Fruit fly (Drosophila melanogaster): ENCODE results near the gene Arl1.
A peak's percentile ranks its signal among the peaks of the same experiment; 100 is the strongest.

Arl1 gene

dm6 chr3L:16004401-16005237, 21.7 kb downstream of the Arl1 start, which contains the start of the genes hzg and mRpS31 (continued):
- no peak for TF ChIP-seq sna (GFP tag; IDR thresholded peaks at IDR 0.05; ENCODE audit: partially characterized antibody)
- TF ChIP-seq CG16813 (GFP tag; IDR thresholded peaks at IDR 0.05; ENCODE audit: partially characterized antibody): no peak
- TF ChIP-seq otp (GFP tag; IDR thresholded peaks at IDR 0.05): no peak
- TF ChIP-seq CG14965 (GFP tag; optimal IDR thresholded peaks at IDR 0.05; ENCODE audit: borderline replicate concordance): no peak
- TF ChIP-seq CG6689 (GFP tag; IDR thresholded peaks at IDR 0.05): 0 out of 2 replicates have a peak, but pooled peaks have one; percentile 31
- no peak for TF ChIP-seq CG11398 (GFP tag; optimal IDR thresholded peaks at IDR 0.05)
- no peak for TF ChIP-seq CG12104 (GFP tag; optimal IDR thresholded peaks at IDR 0.05)
- TF ChIP-seq lola (GFP tag; optimal IDR thresholded peaks at IDR 0.05): peak in 1 of 3 experiments; percentile 53
- peak; percentile 5 for TF ChIP-seq zf30C (GFP tag; optimal IDR thresholded peaks at IDR 0.05)
- no peak for TF ChIP-seq fru (optimal IDR thresholded peaks at IDR 0.05)
- no peak for TF ChIP-seq CG7271 (tag; optimal IDR thresholded peaks at IDR 0.05)
- no peak for TF ChIP-seq crp (GFP tag; optimal IDR thresholded peaks at IDR 0.05)
- TF ChIP-seq vvl (GFP tag; IDR thresholded peaks at IDR 0.05): peak; percentile 54; the same call in 1 of the 2 replicates
- TF ChIP-seq CG4282 (GFP tag; optimal IDR thresholded peaks at IDR 0.05): no peak
- peak; percentile 55 to 81 for TF ChIP-seq bsh (GFP tag; optimal IDR thresholded peaks at IDR 0.05)
- peak; percentile 41; the same call in 1 of the 2 replicates for TF ChIP-seq sob (GFP tag; IDR thresholded peaks at IDR 0.05)
- peak; percentile 52 for TF ChIP-seq CG15696 (tag; optimal IDR thresholded peaks at IDR 0.05)
- TF ChIP-seq CG31388 (GFP tag; optimal IDR thresholded peaks at IDR 0.05): no peak
- TF ChIP-seq CG14014 (GFP tag; IDR thresholded peaks at IDR 0.05): no peak
- TF ChIP-seq CG17912 (GFP tag; optimal IDR thresholded peaks at IDR 0.05): no peak
- TF ChIP-seq her (GFP tag; optimal IDR thresholded peaks at IDR 0.05): no peak
- TF ChIP-seq Antp (GFP tag; optimal IDR thresholded peaks at IDR 0.05): peak; percentile 44
- no peak for TF ChIP-seq ap (GFP tag; IDR thresholded peaks at IDR 0.05)
- TF ChIP-seq zfh1 (GFP tag; IDR thresholded peaks at IDR 0.05): peak; percentile 39; the same call in 1 of the 3 replicates
- TF ChIP-seq CG6175 (GFP tag; IDR thresholded peaks at IDR 0.05): no peak
- no peak for TF ChIP-seq btn (GFP tag; optimal IDR thresholded peaks at IDR 0.05)
- TF ChIP-seq CG9797 (GFP tag; optimal IDR thresholded peaks at IDR 0.05): peak; percentile 82
- TF ChIP-seq Fer1 (GFP tag; optimal IDR thresholded peaks at IDR 0.05): no peak
- TF ChIP-seq lbe (GFP tag; optimal IDR thresholded peaks at IDR 0.05): no peak
- TF ChIP-seq CG13296 (GFP tag; optimal IDR thresholded peaks at IDR 0.05): no peak
- TF ChIP-seq ci (GFP tag; IDR thresholded peaks at IDR 0.05): no peak
- no peak for TF ChIP-seq CG1647 (GFP tag; optimal IDR thresholded peaks at IDR 0.05)
- TF ChIP-seq stwl (tag; optimal IDR thresholded peaks at IDR 0.05): peak; percentile 37
- TF ChIP-seq CG10147 (GFP tag; optimal IDR thresholded peaks at IDR 0.05): peak; percentile 65
- 0 out of 2 replicates have a peak, but pooled peaks have one; percentile 7 for TF ChIP-seq Nf-YA (GFP tag; IDR thresholded peaks at IDR 0.05)
- TF ChIP-seq CG8478 (optimal IDR thresholded peaks at IDR 0.05): no peak
- peak; percentile 81 for TF ChIP-seq CG12391 (tag; optimal IDR thresholded peaks at IDR 0.05)
- TF ChIP-seq Mrtf (GFP tag; IDR thresholded peaks at IDR 0.05): no peak
- peak; percentile 5 for TF ChIP-seq slp2 (GFP tag; optimal IDR thresholded peaks at IDR 0.05)
- no peak for TF ChIP-seq CG11695 (GFP tag; IDR thresholded peaks at IDR 0.05)
- TF ChIP-seq cg (GFP tag; optimal IDR thresholded peaks at IDR 0.05): peak; percentile 62
- TF ChIP-seq CG4617 (GFP tag; optimal IDR thresholded peaks at IDR 0.05; ENCODE audit: borderline replicate concordance): peak; percentile 32
- TF ChIP-seq usp (GFP tag; optimal IDR thresholded peaks at IDR 0.05): no peak
- no peak for TF ChIP-seq dan (GFP tag; IDR thresholded peaks at IDR 0.05)
- TF ChIP-seq chm (GFP tag; IDR thresholded peaks at IDR 0.05): peak; percentile 8; the same call in 1 of the 2 replicates
- TF ChIP-seq HmgZ (tag; optimal IDR thresholded peaks at IDR 0.05): peak; percentile 47
- TF ChIP-seq dysf (GFP tag; IDR thresholded peaks at IDR 0.05): peak; percentile 46; the same call in 1 of the 3 replicates
- no peak for TF ChIP-seq CG12769 (tag; optimal IDR thresholded peaks at IDR 0.05)
- 0 out of 2 replicates have a peak, but pooled peaks have one; percentile 12 for TF ChIP-seq bbx (GFP tag; IDR thresholded peaks at IDR 0.05; ENCODE audit: partially characterized antibody)
